Worm (Caenorhabditis elegans) whole organism, L4 larva: ENCODE data around the gene F13D11.4.

Experiments used
- F10B5.3 ChIP-seq: sonication (generic microtip); optimal IDR thresholded peaks from 2 replicates; lab custom pipeline; 2016; ENCODE audit warnings: mild to moderate bottlenecking, missing genetic modification characterization, missing compliant biosample characterization
- F44E2.7 ChIP-seq: fragments of 200-800 bp; sonication (Bioruptor generic); IDR thresholded peaks from 2 replicates; pipeline ENCODE4 v2.1.2; 2022; ENCODE audit warnings: missing genetic modification characterization, missing compliant biosample characterization
- R02D3.7 ChIP-seq: fragments of 150-350 bp; sonication (generic microtip); optimal IDR thresholded peaks from 3 replicates; lab custom pipeline; 2014; ENCODE audit warnings: missing biosample characterization, missing genetic modification characterization
- Y105C5A.15 ChIP-seq: fragments of 200-800 bp; sonication (Bioruptor generic); IDR thresholded peaks from 2 replicates; pipeline ENCODE4 v1.3.6; 2022; ENCODE audit warnings: missing genetic modification characterization, missing compliant biosample characterization
- Y5F2A.4 ChIP-seq: fragments of 200-800 bp; sonication (Bioruptor generic); optimal IDR thresholded peaks from 2 replicates; lab custom pipeline; 2018; ENCODE audit warnings: mild to moderate bottlenecking, missing genetic modification characterization, missing compliant biosample characterization
- aha-1 ChIP-seq: fragments of 150-350 bp; peaks from one replicate; lab custom pipeline; 2014; ENCODE audit warnings: missing biosample characterization, missing genetic modification characterization
- aly-2 ChIP-seq: sonication (generic microtip); optimal IDR thresholded peaks from 2 replicates; lab custom pipeline; 2018; ENCODE audit warnings: missing biosample characterization, missing genetic modification characterization
- attf-4 ChIP-seq: sonication (generic microtip); optimal IDR thresholded peaks from 3 replicates; lab custom pipeline; 2017; ENCODE audit warnings: missing biosample characterization, missing genetic modification characterization
- ceh-20 ChIP-seq: fragments of 200-800 bp; sonication (Bioruptor generic); IDR thresholded peaks from 2 replicates; pipeline ENCODE4 v1.3.6; 2022; ENCODE audit warnings: missing genetic modification reagents, missing genetic modification characterization, missing compliant biosample characterization
- ceh-44 ChIP-seq: fragments of 200-800 bp; sonication (Bioruptor generic); IDR thresholded peaks from 2 replicates; pipeline ENCODE4 v1.3.6; 2022; ENCODE audit warnings: missing genetic modification reagents, missing genetic modification characterization, missing compliant biosample characterization
- ceh-62 ChIP-seq: sonication (generic microtip); optimal IDR thresholded peaks from 2 replicates; lab custom pipeline; 2017; ENCODE audit warnings: missing biosample characterization, missing genetic modification characterization
- daf-12 ChIP-seq: fragments of 150-350 bp; optimal IDR thresholded peaks from 2 replicates; lab custom pipeline; 2014; ENCODE audit warnings: missing biosample characterization, missing genetic modification reagents, missing genetic modification characterization
- daf-16 ChIP-seq, 3 experiments: sonication (generic microtip); optimal IDR thresholded peaks; 2 replicates each; lab custom pipeline; 2016 to 2017; ENCODE audit warnings: missing genetic modification characterization in 3 of 3, missing genetic modification reagents in 3 of 3, mild to moderate bottlenecking in 2 of 3, missing compliant biosample characterization in 2 of 3, missing biosample characterization in 1 of 3, moderate library complexity in 1 of 3
- daf-19 ChIP-seq: fragments of 200-800 bp; sonication (Bioruptor generic); conservative IDR thresholded peaks from 2 replicates; pipeline ENCODE4 v1.3.6; 2022; ENCODE audit warnings: missing genetic modification characterization, missing compliant biosample characterization
- dmd-6 ChIP-seq: fragments of 200-800 bp; sonication (Bioruptor generic); IDR thresholded peaks from 2 replicates; pipeline ENCODE4 v1.3.6; 2022; ENCODE audit warnings: missing genetic modification reagents, missing genetic modification characterization, missing compliant biosample characterization
- dpl-1 ChIP-seq: fragments of 150-350 bp; optimal IDR thresholded peaks from 2 replicates; lab custom pipeline; 2014; ENCODE audit warnings: missing biosample characterization, missing genetic modification reagents, missing genetic modification characterization
- egl-27 ChIP-seq: sonication (generic microtip); optimal IDR thresholded peaks from 3 replicates; lab custom pipeline; 2017; ENCODE audit warnings: missing biosample characterization, missing genetic modification reagents, missing genetic modification characterization
- fos-1 ChIP-seq: fragments of 150-350 bp; optimal IDR thresholded peaks from 2 replicates; lab custom pipeline; 2014; ENCODE audit warnings: missing biosample characterization, missing genetic modification characterization
- gei-8 ChIP-seq: fragments of 200-800 bp; sonication (Bioruptor generic); optimal IDR thresholded peaks from 2 replicates; lab custom pipeline; 2018; ENCODE audit warnings: mild to moderate bottlenecking, missing genetic modification characterization, missing compliant biosample characterization
- hif-1 ChIP-seq, 2 experiments: sonication (generic microtip); optimal IDR thresholded peaks; 2 replicates each; lab custom pipeline; 2016 to 2017; ENCODE audit warnings: missing compliant biosample characterization in 2 of 2, missing genetic modification characterization in 2 of 2, missing genetic modification reagents in 2 of 2, missing genotype in 2 of 2, mild to moderate bottlenecking in 1 of 2
- hlh-30 ChIP-seq: sonication (generic microtip); optimal IDR thresholded peaks from 2 replicates; lab custom pipeline; 2017; ENCODE audit warnings: antibody characterized with exemption, mild to moderate bottlenecking, missing genetic modification characterization, missing compliant biosample characterization; ENCODE audit not compliant: insufficient read depth
- jun-1 ChIP-seq: fragments of 150-350 bp; optimal IDR thresholded peaks from 2 replicates; lab custom pipeline; 2014; ENCODE audit warnings: missing biosample characterization, missing genetic modification reagents, missing genetic modification characterization
- lim-7 ChIP-seq: fragments of 200-800 bp; sonication (Bioruptor generic); IDR thresholded peaks from 2 replicates; pipeline ENCODE4 v1.3.6; 2022; ENCODE audit warnings: missing genetic modification characterization, missing compliant biosample characterization
- lin-29 ChIP-seq: fragments of 200-800 bp; sonication (Bioruptor generic); IDR thresholded peaks from 2 replicates; pipeline ENCODE4 v1.3.6; 2022; ENCODE audit warnings: missing genetic modification reagents, missing genetic modification characterization, missing compliant biosample characterization
- lin-39 ChIP-seq: fragments of 150-350 bp; optimal IDR thresholded peaks from 2 replicates; lab custom pipeline; 2014; ENCODE audit warnings: missing biosample characterization, missing genetic modification reagents, missing genetic modification characterization
- madf-5 ChIP-seq, 2 experiments: fragments of 200-800 bp; sonication (Bioruptor generic); IDR thresholded peaks; 2 replicates each; pipeline ENCODE4 v1.3.6; 2022; ENCODE audit warnings: missing compliant biosample characterization in 2 of 2, missing genetic modification characterization in 2 of 2
- mdt-29 ChIP-seq: fragments of 200-800 bp; sonication (Bioruptor generic); IDR thresholded peaks from 2 replicates; pipeline ENCODE4 v1.3.6; 2022; ENCODE audit warnings: missing genetic modification reagents, missing genetic modification characterization, missing compliant biosample characterization
- mxl-2 ChIP-seq: fragments of 200-800 bp; sonication (Bioruptor generic); conservative IDR thresholded peaks from 2 replicates; pipeline ENCODE4 v1.3.6; 2022; ENCODE audit warnings: missing genetic modification reagents, missing genetic modification characterization, missing compliant biosample characterization
- mxl-3 ChIP-seq: fragments of 200-800 bp; sonication (Bioruptor generic); optimal IDR thresholded peaks from 2 replicates; lab custom pipeline; 2018; ENCODE audit warnings: mild to moderate bottlenecking, missing genetic modification characterization, missing compliant biosample characterization
- nhr-10 ChIP-seq: fragments of 150-350 bp; optimal IDR thresholded peaks from 2 replicates; lab custom pipeline; 2014; ENCODE audit warnings: missing biosample characterization, missing genetic modification characterization
- nhr-102 ChIP-seq: sonication (generic microtip); optimal IDR thresholded peaks from 2 replicates; lab custom pipeline; 2016; ENCODE audit warnings: mild to moderate bottlenecking, missing genetic modification characterization, moderate library complexity, missing compliant biosample characterization
- nhr-25 ChIP-seq: sonication (generic microtip); optimal IDR thresholded peaks from 2 replicates; lab custom pipeline; 2017; ENCODE audit warnings: missing genetic modification characterization, mild to moderate bottlenecking, missing compliant biosample characterization, antibody characterized with exemption, moderate library complexity, borderline replicate concordance; ENCODE audit not compliant: insufficient read depth
- nhr-48 ChIP-seq: sonication (generic microtip); optimal IDR thresholded peaks from 2 replicates; lab custom pipeline; 2016; ENCODE audit warnings: mild to moderate bottlenecking, missing genetic modification characterization, missing compliant biosample characterization
- nhr-6 ChIP-seq: fragments of 150-350 bp; optimal IDR thresholded peaks from 2 replicates; lab custom pipeline; 2014; ENCODE audit warnings: missing biosample characterization, missing genetic modification characterization
- nhr-76 ChIP-seq: fragments of 150-350 bp; optimal IDR thresholded peaks from 2 replicates; lab custom pipeline; 2014; ENCODE audit warnings: missing biosample characterization, missing genetic modification characterization
- set-16 ChIP-seq: fragments of 200-800 bp; sonication (Bioruptor generic); IDR thresholded peaks from 2 replicates; pipeline ENCODE4 v1.3.6; 2022; ENCODE audit warnings: missing genetic modification reagents, missing genetic modification characterization, missing compliant biosample characterization
- skn-1 ChIP-seq: fragments of 150-350 bp; optimal IDR thresholded peaks from 2 replicates; lab custom pipeline; 2014; ENCODE audit warnings: missing biosample characterization, missing genetic modification characterization
- spr-1 ChIP-seq: sonication (generic microtip); optimal IDR thresholded peaks from 2 replicates; lab custom pipeline; 2016; ENCODE audit warnings: mild to moderate bottlenecking, missing genetic modification characterization, missing compliant biosample characterization
- unc-39 ChIP-seq: sonication (generic microtip); optimal IDR thresholded peaks from 2 replicates; lab custom pipeline; 2017; ENCODE audit warnings: missing biosample characterization, missing genetic modification characterization
- unc-62 ChIP-seq, 3 experiments: fragments of 150-350 bp in 1 of 3; sonication (generic microtip); optimal IDR thresholded peaks in 2 of 3; peaks in 1 of 3; 1 replicate in 1 of 3; 2 replicates in 2 of 3; lab custom pipeline; 2014 to 2017; ENCODE audit warnings: missing biosample characterization in 3 of 3, missing genetic modification characterization in 3 of 3, missing genetic modification reagents in 3 of 3, missing genotype in 1 of 3
- zag-1 ChIP-seq: fragments of 150-350 bp; optimal IDR thresholded peaks from 2 replicates; lab custom pipeline; 2014; ENCODE audit warnings: missing biosample characterization, missing genetic modification characterization
- zfp-2 ChIP-seq: sonication (generic microtip); optimal IDR thresholded peaks from 2 replicates; lab custom pipeline; 2016; ENCODE audit warnings: mild to moderate bottlenecking, missing genetic modification characterization, missing compliant biosample characterization
- ztf-7 ChIP-seq: fragments of 150-350 bp; optimal IDR thresholded peaks from 2 replicates; lab custom pipeline; 2014; ENCODE audit warnings: missing biosample characterization, missing genetic modification characterization

The F13D11.4 gene

ce11 chrX:5805872-5806472 is 28.6 kb downstream of the F13D11.4 start, which contains the start of gene F13D11.3:
Gene F13D11.3 (minus strand): TSS chrX:5805922.
- peak in 1 of 2 experiments; percentile 77 for TF ChIP-seq unc-62 (GFP tag; optimal IDR thresholded peaks at IDR 0.05 in 1 of 2; lab: Kevin White, UChicago)
- no peak for TF ChIP-seq unc-62 (tag; optimal IDR thresholded peaks at IDR 0.05; lab: Kevin White, UChicago)
- no peak for TF ChIP-seq ceh-62 (tag; lab: Kevin White, UChicago)
- peak in 1 of 2 experiments; percentile 34 for TF ChIP-seq daf-16 (GFP tag; optimal IDR thresholded peaks at IDR 0.05; lab: Kevin White, UChicago)
- TF ChIP-seq daf-16 (tag; optimal IDR thresholded peaks at IDR 0.05; lab: Kevin White, UChicago) = no peak

- no peak for TF ChIP-seq F10B5.3 (tag; lab: Kevin White, UChicago)
- TF ChIP-seq nhr-25 (tag; lab: Kevin White, UChicago) = peak; percentile 81
- TF ChIP-seq nhr-6 (tag; lab: Kevin White, UChicago) = no peak
- no peak for TF ChIP-seq dmd-6 (GFP tag; lab: Robert Waterston, UW)
- peak in 1 of 2 experiments; percentile 96 for TF ChIP-seq unc-62 (GFP tag; optimal IDR thresholded peaks at IDR 0.05 in 1 of 2; lab: Kevin White, UChicago)
- no peak for TF ChIP-seq unc-62 (tag; optimal IDR thresholded peaks at IDR 0.05; lab: Kevin White, UChicago)
- no peak for TF ChIP-seq aly-2
- no peak for TF ChIP-seq mdt-29
Observed at ce11 chrX:5803492-5803891, 31.1 kb downstream of the F13D11.4 start.

- no peak for TF ChIP-seq mxl-3 (GFP tag; lab: Kevin White, UChicago)
- TF ChIP-seq hlh-30 (tag; lab: Kevin White, UChicago) = no peak
- TF ChIP-seq R02D3.7 = no peak
- TF ChIP-seq zag-1 (tag; lab: Kevin White, UChicago) = no peak
- no peak for TF ChIP-seq nhr-10 (tag; lab: Kevin White, UChicago)
- TF ChIP-seq ztf-7 (tag; lab: Kevin White, UChicago) = no peak
- no peak for TF ChIP-seq lin-39
- no peak for TF ChIP-seq ceh-62 (tag; lab: Kevin White, UChicago)
- no peak for TF ChIP-seq mxl-2
- TF ChIP-seq Y5F2A.4 (GFP tag; lab: Kevin White, UChicago) = no peak
- TF ChIP-seq unc-39 (tag; lab: Kevin White, UChicago) = no peak
Observed at ce11 chrX:5802582-5802981, 32.0 kb downstream of the F13D11.4 start.

DNA sequence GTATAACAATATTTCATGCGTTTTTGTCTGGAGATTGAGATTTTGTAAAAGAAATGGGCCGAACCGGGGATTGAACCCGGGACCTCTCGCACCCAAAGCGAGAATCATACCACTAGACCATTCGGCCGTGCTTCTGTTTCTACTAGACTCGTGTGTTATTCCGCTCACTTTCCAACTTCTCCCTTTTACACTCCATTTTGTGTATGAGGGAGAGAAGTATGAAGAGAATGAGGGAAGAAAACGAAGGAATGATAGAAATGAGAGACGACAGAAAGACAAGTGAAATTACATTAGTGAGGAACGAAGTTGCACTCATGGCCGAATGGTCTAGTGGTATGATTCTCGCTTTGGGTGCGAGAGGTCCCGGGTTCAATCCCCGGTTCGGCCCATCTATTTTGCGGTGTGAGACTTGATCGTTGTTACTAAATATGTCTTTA is 33.4 kb downstream of the F13D11.4 start:
- TF ChIP-seq Y5F2A.4 (GFP tag; lab: Kevin White, UChicago) = peak; percentile 73
- TF ChIP-seq daf-12 (tag; lab: Kevin White, UChicago) = no peak
- peak; percentile 93 for TF ChIP-seq gei-8 (GFP tag; lab: Kevin White, UChicago)
- peak; percentile 92 for TF ChIP-seq daf-19 (GFP tag; lab: Robert Waterston, UW)
- peak; percentile 88 for TF ChIP-seq nhr-102 (tag; lab: Kevin White, UChicago)
- peak; percentile 52 for TF ChIP-seq dpl-1
- peak; percentile 85 for TF ChIP-seq nhr-48
- peak; percentile 86 for TF ChIP-seq jun-1 (tag; lab: Kevin White, UChicago)
- TF ChIP-seq ceh-62 (tag; lab: Kevin White, UChicago) = no peak
- peak; percentile 86 for TF ChIP-seq ceh-20 (GFP tag; lab: Robert Waterston, UW)
- peak; percentile 37 for TF ChIP-seq attf-4 (tag; lab: Kevin White, UChicago)
- 0 out of 2 replicates have a peak, but pooled peaks have one; percentile 59 for TF ChIP-seq F44E2.7 (GFP tag; lab: Robert Waterston, UW)
- TF ChIP-seq egl-27 = peak; percentile 74
- TF ChIP-seq aha-1 (tag; lab: Kevin White, UChicago) = peak; percentile 98
- TF ChIP-seq Y105C5A.15 (GFP tag; lab: Robert Waterston, UW) = no peak; the same call in 1 of the 2 replicates
- no peak for TF ChIP-seq nhr-76 (tag; lab: Kevin White, UChicago)
- peak; percentile 59 to 63 for TF ChIP-seq hif-1 (tag; optimal IDR thresholded peaks at IDR 0.05; lab: Kevin White, UChicago)
- peak; percentile 48 for TF ChIP-seq zfp-2 (tag; lab: Kevin White, UChicago)
- peak; percentile 64; the same call in 1 of the 2 replicates for TF ChIP-seq lin-29 (GFP tag; lab: Robert Waterston, UW)
- no peak for TF ChIP-seq fos-1 (tag; lab: Kevin White, UChicago)
- peak; percentile 37; the same call in 1 of the 2 replicates for TF ChIP-seq set-16 (GFP tag; lab: Robert Waterston, UW)
- TF ChIP-seq ceh-44 (GFP tag; lab: Robert Waterston, UW) = peak; percentile 58; the same call in 1 of the 2 replicates
- no peak for TF ChIP-seq skn-1 (tag; lab: Kevin White, UChicago)
- peak; percentile 86 for TF ChIP-seq spr-1 (tag; lab: Kevin White, UChicago)
- peak; percentile 88 for TF ChIP-seq lim-7 (GFP tag; lab: Robert Waterston, UW)
- TF ChIP-seq nhr-25 (tag; lab: Kevin White, UChicago) = peak; percentile 89
- TF ChIP-seq madf-5 (GFP tag; IDR thresholded peaks at IDR 0.05; lab: Robert Waterston, UW) = peak; percentile 57 to 84; a peak in 3 of 4 replicates
- peak; percentile 69 for TF ChIP-seq dmd-6 (GFP tag; lab: Robert Waterston, UW)
